Worm (Caenorhabditis elegans): ENCODE data around the gene npr-39.
A peak's percentile ranks its signal among the peaks of the same experiment; 100 is the strongest.

Gene npr-39

DNA sequence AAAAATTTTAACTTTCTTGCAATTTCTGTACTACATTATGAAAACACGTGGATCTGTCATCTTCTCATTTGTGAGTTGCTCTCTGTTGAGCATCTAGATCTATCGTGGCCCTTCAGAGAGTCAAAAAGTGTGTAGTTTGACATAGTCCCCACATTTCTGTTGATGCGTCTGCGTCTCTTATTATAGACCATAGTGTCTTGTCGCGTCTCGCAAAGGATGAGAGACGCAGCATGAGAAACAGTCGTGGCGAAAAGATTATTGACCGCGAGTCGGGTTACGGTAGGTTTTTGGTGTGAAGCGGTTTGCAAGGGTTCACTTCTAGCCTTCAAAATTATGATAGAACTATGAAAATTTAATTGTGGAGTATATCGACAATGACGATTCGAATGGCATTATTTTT is 24.6 kb upstream of the npr-39 start (continued):
- TF ChIP-seq Y5F2A.4 (GFP tag; optimal IDR thresholded peaks at IDR 0.05), result no peak
- peak; percentile 50; the same call in 1 of the 2 replicates for TF ChIP-seq ctbp-1 (GFP tag; IDR thresholded peaks at IDR 0.05)
- TF ChIP-seq ztf-11 (tag; optimal IDR thresholded peaks at IDR 0.05), result no peak
- peak; percentile 78 for TF ChIP-seq hmg-1.1 (GFP tag; IDR thresholded peaks at IDR 0.05)
- no peak for TF ChIP-seq tra-1 (GFP tag; IDR thresholded peaks at IDR 0.05)
- TF ChIP-seq T26A8.4 (GFP tag; IDR thresholded peaks at IDR 0.05), result peak; percentile 38; the same call in 1 of the 2 replicates
- no peak for TF ChIP-seq daf-19 (GFP tag; conservative IDR thresholded peaks at IDR 0.05)
- TF ChIP-seq saeg-2 (GFP tag; IDR thresholded peaks at IDR 0.05), result no peak
- TF ChIP-seq F26F4.8 (GFP tag; conservative IDR thresholded peaks at IDR 0.05), result no peak
- peak; percentile 70 for TF ChIP-seq nhr-6 (tag; optimal IDR thresholded peaks at IDR 0.05)
- TF ChIP-seq T20F7.1 (GFP tag; optimal IDR thresholded peaks at IDR 0.05), result no peak
- peak; percentile 75 for TF ChIP-seq dve-1 (tag; optimal IDR thresholded peaks at IDR 0.05; ENCODE audit: insufficient read depth)
- TF ChIP-seq nhr-42 (GFP tag; IDR thresholded peaks at IDR 0.05), result no peak
- TF ChIP-seq spr-3 (GFP tag; optimal IDR thresholded peaks at IDR 0.05), result peak; percentile 49
- TF ChIP-seq gei-8 (GFP tag; optimal IDR thresholded peaks at IDR 0.05), result no peak
- TF ChIP-seq madf-5 (GFP tag; IDR thresholded peaks at IDR 0.05), result no peak
- peak; percentile 6 for TF ChIP-seq nhr-102 (tag; optimal IDR thresholded peaks at IDR 0.05)
- no peak for TF ChIP-seq mep-1 (tag; optimal IDR thresholded peaks at IDR 0.05)
- TF ChIP-seq zag-1 (tag; optimal IDR thresholded peaks at IDR 0.05), result no peak
- no peak for TF ChIP-seq nhr-77 (tag; optimal IDR thresholded peaks at IDR 0.05)
- TF ChIP-seq daf-12 (tag; optimal IDR thresholded peaks at IDR 0.05), result no peak
- TF ChIP-seq snpc-1.2 (GFP tag; IDR thresholded peaks at IDR 0.05), result no peak
- TF ChIP-seq Y48G9A.11 (GFP tag; IDR thresholded peaks at IDR 0.05), result no peak
- TF ChIP-seq skn-1 (tag; optimal IDR thresholded peaks at IDR 0.05), result no peak
- peak; percentile 79 for TF ChIP-seq mes-2 (tag; optimal IDR thresholded peaks at IDR 0.05; ENCODE audit: poor library complexity, severe bottlenecking)
- TF ChIP-seq ZK546.5 (tag; optimal IDR thresholded peaks at IDR 0.05), result no peak
- TF ChIP-seq egl-43 (GFP tag; IDR thresholded peaks at IDR 0.05), result no peak
- TF ChIP-seq snpc-4 (tag; optimal IDR thresholded peaks at IDR 0.05), result no peak
- no peak for TF ChIP-seq pha-4 (GFP tag; IDR thresholded peaks at IDR 0.05)
- no peak for TF ChIP-seq pha-4 (tag; optimal IDR thresholded peaks at IDR 0.05)
- TF ChIP-seq nhr-10 (tag; optimal IDR thresholded peaks at IDR 0.05), result no peak
- TF ChIP-seq hlh-11 (tag; optimal IDR thresholded peaks at IDR 0.05), result peak; percentile 66
- no peak for TF ChIP-seq zfp-2 (tag; optimal IDR thresholded peaks at IDR 0.05)
- TF ChIP-seq lin-15B (tag; optimal IDR thresholded peaks at IDR 0.05), result no peak
- TF ChIP-seq lir-3 (tag; optimal IDR thresholded peaks at IDR 0.05), result no peak
- TF ChIP-seq ZK337.2 (GFP tag; IDR thresholded peaks at IDR 0.05), result no peak
- 0 out of 2 replicates have a peak, but pooled peaks have one; percentile 48 for TF ChIP-seq zfp-3 (GFP tag; conservative IDR thresholded peaks at IDR 0.05)

DNA sequence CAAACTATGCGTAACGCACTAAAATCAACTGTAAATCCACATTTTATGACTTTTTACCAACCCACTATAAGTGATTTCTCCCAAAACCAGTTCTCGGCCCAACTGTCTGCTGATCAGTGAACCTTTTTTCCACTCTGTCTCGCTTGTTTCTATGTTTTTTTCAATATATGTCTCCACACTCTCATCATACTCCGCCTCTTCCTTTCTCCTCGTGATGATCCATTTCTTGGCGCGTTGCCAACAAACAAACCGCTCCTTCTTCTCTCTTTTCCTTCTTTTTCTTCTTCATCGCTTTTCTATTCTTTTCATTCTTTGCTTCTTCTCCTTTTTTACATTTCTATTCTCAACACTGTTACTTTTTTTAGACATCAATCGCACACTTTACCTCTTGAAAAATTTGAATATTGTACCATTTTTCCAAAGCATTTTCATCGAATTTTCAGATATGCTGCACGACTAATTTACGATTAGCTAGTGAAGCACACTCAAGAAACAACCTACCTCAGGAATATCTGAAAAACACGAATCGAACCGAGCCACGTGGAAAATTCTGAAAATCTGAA is 23.6 kb upstream of the npr-39 start, which contains the start of gene T06E8.8:
T06E8.8 (plus strand) TSS at position 513 of the 563 bp plus-strand sequence.
- TF ChIP-seq hlh-11 (tag; optimal IDR thresholded peaks at IDR 0.05) (peak; percentile 81), unc-62 (GFP tag; optimal IDR thresholded peaks at IDR 0.05 in 1 of 2) (peak in 1 of 2 experiments; percentile 80), unc-62 (tag; optimal IDR thresholded peaks at IDR 0.05) (no peak), madf-9 (GFP tag; conservative IDR thresholded peaks at IDR 0.05) (no peak), nhr-11 (tag; optimal IDR thresholded peaks at IDR 0.05) (peak; percentile 70), daf-16 (GFP tag; optimal IDR thresholded peaks at IDR 0.05) (peak in 1 of 2 experiments; percentile 12), daf-16 (tag; optimal IDR thresholded peaks at IDR 0.05) (no peak), nhr-25 (tag; optimal IDR thresholded peaks at IDR 0.05; ENCODE audit: borderline replicate concordance, insufficient read depth) (peak; percentile 54), dmd-6 (GFP tag; IDR thresholded peaks at IDR 0.05) (peak; percentile 66), attf-4 (tag; optimal IDR thresholded peaks at IDR 0.05) (no peak), nhr-6 (tag; optimal IDR thresholded peaks at IDR 0.05) (peak; percentile 76), nhr-111 (GFP tag; optimal IDR thresholded peaks at IDR 0.05) (no peak), hmg-1.1 (GFP tag; IDR thresholded peaks at IDR 0.05) (peak; percentile 64), ces-1 (GFP tag; optimal IDR thresholded peaks at IDR 0.05) (no peak), dve-1 (tag; optimal IDR thresholded peaks at IDR 0.05; ENCODE audit: insufficient read depth) (peak; percentile 67), mep-1 (tag; optimal IDR thresholded peaks at IDR 0.05) (peak; percentile 69), ctbp-1 (GFP tag; IDR thresholded peaks at IDR 0.05) (no peak), lsy-2 (tag; optimal IDR thresholded peaks at IDR 0.05) (peak; percentile 4 to 86), mdl-1 (tag; optimal IDR thresholded peaks at IDR 0.05) (peak in 1 of 2 experiments; percentile 88), ama-1 (optimal IDR thresholded peaks at IDR 0.05) (no peak), nhr-28 (tag; optimal IDR thresholded peaks at IDR 0.05) (peak; percentile 69)

Measured in whole organism, L4 larva.